Fruit fly (Drosophila melanogaster): ENCODE measurements around the gene CG10600.
A peak's percentile ranks its signal among the peaks of the same experiment; 100 is the strongest.

Gene CG10600

dm6 chr2L:18822805-18823204 lies 16.7 kb downstream of the CG10600 start (continued):
- TF ChIP-seq her (GFP tag; optimal IDR thresholded peaks at IDR 0.05): no peak
- no peak for TF ChIP-seq stc (GFP tag; IDR thresholded peaks at IDR 0.05)
- no peak for TF ChIP-seq Dp (GFP tag; optimal IDR thresholded peaks at IDR 0.05)
- TF ChIP-seq sim (GFP tag; IDR thresholded peaks at IDR 0.05): no peak
- TF ChIP-seq exex (tag; optimal IDR thresholded peaks at IDR 0.05): no peak
- TF ChIP-seq Asciz (GFP tag; optimal IDR thresholded peaks at IDR 0.05): peak; percentile 71
- peak; percentile 55 for TF ChIP-seq CG8089 (GFP tag; optimal IDR thresholded peaks at IDR 0.05)
- peak; percentile 68 for TF ChIP-seq onecut (GFP tag; IDR thresholded peaks at IDR 0.05)
- TF ChIP-seq Ets97D (GFP tag; optimal IDR thresholded peaks at IDR 0.05): no peak
- TF ChIP-seq psq (GFP tag; optimal IDR thresholded peaks at IDR 0.05): no peak
- TF ChIP-seq usp (GFP tag; optimal IDR thresholded peaks at IDR 0.05): no peak
- no peak for TF ChIP-seq CG3065 (GFP tag; optimal IDR thresholded peaks at IDR 0.05)
- TF ChIP-seq btn (GFP tag; optimal IDR thresholded peaks at IDR 0.05): no peak
- peak; percentile 25 for TF ChIP-seq pnt (GFP tag; optimal IDR thresholded peaks at IDR 0.05)
- peak; percentile 18 for TF ChIP-seq odd (GFP tag; optimal IDR thresholded peaks at IDR 0.05)
- TF ChIP-seq CG11093 (GFP tag; IDR thresholded peaks at IDR 0.05): peak; percentile 47; the same call in 1 of the 3 replicates
- no peak for TF ChIP-seq tx (GFP tag; optimal IDR thresholded peaks at IDR 0.05)
- TF ChIP-seq Sox100B (GFP tag; optimal IDR thresholded peaks at IDR 0.05): peak; percentile 55
- TF ChIP-seq Scr (GFP tag; IDR thresholded peaks at IDR 0.05; ENCODE audit: partially characterized antibody): no peak
- no peak for TF ChIP-seq Optix (GFP tag; IDR thresholded peaks at IDR 0.05)
- no peak for TF ChIP-seq CG16815 (GFP tag; optimal IDR thresholded peaks at IDR 0.05)
- TF ChIP-seq wek (GFP tag; optimal IDR thresholded peaks at IDR 0.05): peak; percentile 75
- TF ChIP-seq CG7357 (GFP tag; IDR thresholded peaks at IDR 0.05): no peak
- TF ChIP-seq B-H2 (GFP tag; optimal IDR thresholded peaks at IDR 0.05): no peak
- TF ChIP-seq D19B (GFP tag; optimal IDR thresholded peaks at IDR 0.05): no peak
- no peak for TF ChIP-seq Dref (GFP tag; IDR thresholded peaks at IDR 0.05)
- peak; percentile 38 for TF ChIP-seq CG13424 (tag; optimal IDR thresholded peaks at IDR 0.05)
- TF ChIP-seq C15 (GFP tag; IDR thresholded peaks at IDR 0.05): no peak
- no peak for TF ChIP-seq CG16813 (GFP tag; IDR thresholded peaks at IDR 0.05; ENCODE audit: partially characterized antibody)
- peak; percentile 29; the same call in 1 of the 2 replicates for TF ChIP-seq E2f1 (GFP tag; IDR thresholded peaks at IDR 0.05)
- TF ChIP-seq Kr (GFP tag; optimal IDR thresholded peaks at IDR 0.05): no peak
- TF ChIP-seq ATbp (GFP tag; optimal IDR thresholded peaks at IDR 0.05): peak; percentile 80
- TF ChIP-seq CG1024 (GFP tag; IDR thresholded peaks at IDR 0.05): peak; percentile 62; the same call in 1 of the 2 replicates
- no peak for TF ChIP-seq bbx (GFP tag; IDR thresholded peaks at IDR 0.05; ENCODE audit: partially characterized antibody)
- TF ChIP-seq CG6654 (GFP tag; optimal IDR thresholded peaks at IDR 0.05): no peak
- TF ChIP-seq ems (GFP tag; optimal IDR thresholded peaks at IDR 0.05): no peak
- no peak for TF ChIP-seq CG15514 (GFP tag; optimal IDR thresholded peaks at IDR 0.05)
- no peak; the same call in 1 of the 2 replicates for TF ChIP-seq MBD-R2 (GFP tag; IDR thresholded peaks at IDR 0.05)
- no peak for TF ChIP-seq CG14965 (GFP tag; optimal IDR thresholded peaks at IDR 0.05; ENCODE audit: borderline replicate concordance)
- peak; percentile 36 for TF ChIP-seq CG11504 (tag; optimal IDR thresholded peaks at IDR 0.05)
- no peak for TF ChIP-seq Hmx (GFP tag; optimal IDR thresholded peaks at IDR 0.05)
- no peak for TF ChIP-seq CHES-1-like (GFP tag; optimal IDR thresholded peaks at IDR 0.05)
- no peak for TF ChIP-seq CG2129 (GFP tag; IDR thresholded peaks at IDR 0.05; ENCODE audit: partially characterized antibody)
- TF ChIP-seq kah (GFP tag; optimal IDR thresholded peaks at IDR 0.05): no peak
- TF ChIP-seq Nf-YB (GFP tag; optimal IDR thresholded peaks at IDR 0.05): no peak
- TF ChIP-seq fru (optimal IDR thresholded peaks at IDR 0.05): no peak
- TF ChIP-seq CG4730 (GFP tag; IDR thresholded peaks at IDR 0.05): 0 out of 2 replicates have a peak, but pooled peaks have one; percentile 15
- TF ChIP-seq ham (GFP tag; IDR thresholded peaks at IDR 0.05): no peak
- TF ChIP-seq aop (GFP tag; IDR thresholded peaks at IDR 0.05): no peak
- TF ChIP-seq CG8388 (GFP tag; optimal IDR thresholded peaks at IDR 0.05): peak; percentile 11
- TF ChIP-seq CG10366 (GFP tag; IDR thresholded peaks at IDR 0.05): no peak
- TF ChIP-seq sima (GFP tag; optimal IDR thresholded peaks at IDR 0.05): no peak

Data from whole organism, embryonic.